Fruit fly (Drosophila melanogaster): ENCODE measurements around the gene Lip4.
A peak's percentile ranks its signal among the peaks of the same experiment; 100 is the strongest.

Gene Lip4

dm6 chr2L:10516470-10517048, 10.8 kb upstream of the Lip4 start (continued):
- TF ChIP-seq BEAF-32 (GFP tag; optimal IDR thresholded peaks at IDR 0.05) (peak; percentile 55), otp (GFP tag; IDR thresholded peaks at IDR 0.05) (no peak), E2f1 (GFP tag; IDR thresholded peaks at IDR 0.05) (no peak; the same call in none of the 2 replicates), HmgZ (tag; optimal IDR thresholded peaks at IDR 0.05) (peak; percentile 49), ERR (GFP tag; optimal IDR thresholded peaks at IDR 0.05) (peak; percentile 50), tap (tag; optimal IDR thresholded peaks at IDR 0.05) (no peak), CG11456 (GFP tag; IDR thresholded peaks at IDR 0.05) (peak; percentile 63; the same call in 1 of the 3 replicates), CG4730 (GFP tag; IDR thresholded peaks at IDR 0.05) (no peak), gcm (GFP tag; optimal IDR thresholded peaks at IDR 0.05) (peak; percentile 6), Lpt (GFP tag; optimal IDR thresholded peaks at IDR 0.05) (no peak), CG8478 (optimal IDR thresholded peaks at IDR 0.05) (no peak), inv (GFP tag; IDR thresholded peaks at IDR 0.05; ENCODE audit: partially characterized antibody) (no peak), pfk (GFP tag; optimal IDR thresholded peaks at IDR 0.05) (no peak), Spps (tag; optimal IDR thresholded peaks at IDR 0.05) (no peak), CG9797 (GFP tag; optimal IDR thresholded peaks at IDR 0.05) (peak; percentile 6), CG6689 (GFP tag; IDR thresholded peaks at IDR 0.05) (peak; percentile 36; the same call in 1 of the 2 replicates), CG34224 (GFP tag; IDR thresholded peaks at IDR 0.05; ENCODE audit: partially characterized antibody) (no peak), CG10959 (GFP tag; IDR thresholded peaks at IDR 0.05) (no peak), CG12769 (tag; optimal IDR thresholded peaks at IDR 0.05) (peak; percentile 35), cato (GFP tag; optimal IDR thresholded peaks at IDR 0.05; ENCODE audit: borderline replicate concordance) (no peak), HLH3B (GFP tag; IDR thresholded peaks at IDR 0.05) (no peak; the same call in 1 of the 2 replicates), oc (tag; optimal IDR thresholded peaks at IDR 0.05) (no peak), klu (GFP tag; IDR thresholded peaks at IDR 0.05) (no peak), CG2129 (GFP tag; IDR thresholded peaks at IDR 0.05; ENCODE audit: partially characterized antibody) (no peak), CG8765 (GFP tag; IDR thresholded peaks at IDR 0.05) (no peak), hkb (optimal IDR thresholded peaks at IDR 0.05) (no peak), hkb (GFP tag; IDR thresholded peaks at IDR 0.05) (peak; percentile 46), repo (GFP tag; optimal IDR thresholded peaks at IDR 0.05) (no peak), shn (GFP tag; optimal IDR thresholded peaks at IDR 0.05) (no peak), Ptx1 (GFP tag; IDR thresholded peaks at IDR 0.05) (peak; percentile 34; the same call in 1 of the 2 replicates), D19B (GFP tag; optimal IDR thresholded peaks at IDR 0.05) (no peak), Mes4 (GFP tag; optimal IDR thresholded peaks at IDR 0.05) (no peak), da (GFP tag; optimal IDR thresholded peaks at IDR 0.05) (no peak), CG1024 (GFP tag; IDR thresholded peaks at IDR 0.05) (no peak), crc (GFP tag; optimal IDR thresholded peaks at IDR 0.05) (no peak), Aef1 (GFP tag; IDR thresholded peaks at IDR 0.05) (0 out of 3 replicates have a peak, but pooled peaks have one; percentile 9), CG18011 (GFP tag; optimal IDR thresholded peaks at IDR 0.05) (peak; percentile 30), aop (GFP tag; IDR thresholded peaks at IDR 0.05) (no peak), CTCF (GFP tag; optimal IDR thresholded peaks at IDR 0.05) (peak; percentile 40), caup (GFP tag; optimal IDR thresholded peaks at IDR 0.05; ENCODE audit: severe bottlenecking) (peak; percentile 33), CG8359 (GFP tag; optimal IDR thresholded peaks at IDR 0.05; ENCODE audit: borderline replicate concordance) (no peak), gem (tag; optimal IDR thresholded peaks at IDR 0.05) (peak; percentile 53), CG10654 (GFP tag; optimal IDR thresholded peaks at IDR 0.05) (no peak), CG14860 (GFP tag; IDR thresholded peaks at IDR 0.05; ENCODE audit: partially characterized antibody) (no peak), CG7987 (GFP tag; optimal IDR thresholded peaks at IDR 0.05) (no peak), GATAe (GFP tag; conservative IDR thresholded peaks at IDR 0.05) (no peak), CG9437 (GFP tag; optimal IDR thresholded peaks at IDR 0.05) (no peak), CG30403 (GFP tag; optimal IDR thresholded peaks at IDR 0.05) (peak; percentile 53), HLH4C (GFP tag; IDR thresholded peaks at IDR 0.05; ENCODE audit: partially characterized antibody) (peak; percentile 24; the same call in 1 of the 3 replicates), PHDP (tag; optimal IDR thresholded peaks at IDR 0.05) (no peak), wor (GFP tag; IDR thresholded peaks at IDR 0.05) (peak; percentile 33; the same call in 1 of the 2 replicates)
